Fruit fly (Drosophila melanogaster) whole organism, adult: ENCODE data around the gene Gyc88E.
A peak's percentile ranks its signal among the peaks of the same experiment; 100 is the strongest.

ENCODE experiments used
- CG11617 ChIP-seq: fragments of 200-800 bp; sonication (Bioruptor generic); optimal IDR thresholded peaks from 2 replicates; lab custom pipeline; 2017; ENCODE audit warnings: mild to moderate bottlenecking, missing biosample characterization, missing genetic modification reagents, missing genetic modification characterization
- CG12768 ChIP-seq: fragments of 200-800 bp; sonication (Bioruptor generic); optimal IDR thresholded peaks from 2 replicates; lab custom pipeline; 2017; ENCODE audit warnings: missing biosample characterization, missing genetic modification characterization, mild to moderate bottlenecking, moderate library complexity, missing genetic modification reagents
- CG14711 ChIP-seq: fragments of 200-800 bp; sonication (Bioruptor generic); optimal IDR thresholded peaks from 2 replicates; lab custom pipeline; 2018; ENCODE audit warnings: missing biosample characterization, mild to moderate bottlenecking, missing genetic modification characterization, moderate library complexity
- CG1620 ChIP-seq: fragments of 200-800 bp; sonication (Bioruptor generic); optimal IDR thresholded peaks from 2 replicates; lab custom pipeline; 2016; ENCODE audit warnings: missing biosample characterization, missing genetic modification characterization
- CG33017 ChIP-seq: fragments of 200-800 bp; sonication (Bioruptor generic); optimal IDR thresholded peaks from 2 replicates; lab custom pipeline; 2018; ENCODE audit warnings: missing biosample characterization, mild to moderate bottlenecking, missing genetic modification characterization, moderate library complexity
- CG5204 ChIP-seq: fragments of 200-800 bp; sonication (Bioruptor generic); optimal IDR thresholded peaks from 2 replicates; lab custom pipeline; 2016; ENCODE audit warnings: missing biosample characterization, missing genetic modification characterization
- CG7045 ChIP-seq: fragments of 200-800 bp; sonication (Bioruptor generic); optimal IDR thresholded peaks from 2 replicates; lab custom pipeline; 2017; ENCODE audit warnings: missing biosample characterization, mild to moderate bottlenecking, missing genetic modification characterization
- CG7101 ChIP-seq: fragments of 200-800 bp; sonication (Bioruptor generic); optimal IDR thresholded peaks from 2 replicates; lab custom pipeline; 2018; ENCODE audit warnings: missing biosample characterization, mild to moderate bottlenecking, missing genetic modification characterization, moderate library complexity
- Clk ChIP-seq: fragments of 200-800 bp; sonication (Bioruptor generic); optimal IDR thresholded peaks from 2 replicates; lab custom pipeline; 2017; ENCODE audit warnings: missing biosample characterization, missing genetic modification characterization
- Crg-1 ChIP-seq: fragments of 200-800 bp; sonication (Bioruptor generic); optimal IDR thresholded peaks from 2 replicates; lab custom pipeline; 2016; ENCODE audit warnings: missing biosample characterization, missing genetic modification characterization
- Hr96 ChIP-seq: fragments of 200-800 bp; sonication (Bioruptor generic); optimal IDR thresholded peaks from 2 replicates; lab custom pipeline; 2016; ENCODE audit warnings: missing biosample characterization, missing genetic modification characterization
- Mnt ChIP-seq: fragments of 200-800 bp; sonication (Bioruptor generic); optimal IDR thresholded peaks from 2 replicates; lab custom pipeline; 2016; ENCODE audit warnings: missing biosample characterization, mild to moderate bottlenecking, missing genetic modification characterization
- bab1 ChIP-seq: fragments of 200-800 bp; sonication (Bioruptor generic); optimal IDR thresholded peaks from 3 replicates; lab custom pipeline; 2019; ENCODE audit warnings: missing biosample characterization, mild to moderate bottlenecking, missing genetic modification characterization, moderate library complexity
- cic ChIP-seq: fragments of 200-800 bp; sonication (Bioruptor generic); optimal IDR thresholded peaks from 2 replicates; lab custom pipeline; 2017; ENCODE audit warnings: missing biosample characterization, mild to moderate bottlenecking, missing genetic modification characterization, moderate library complexity
- cnc ChIP-seq, 2 experiments: fragments of >200 bp; optimal IDR thresholded peaks; 2 replicates each; lab custom pipeline; 2017
- kay ChIP-seq: fragments of 200-800 bp; sonication (Bioruptor generic); peaks from one replicate; lab custom pipeline; 2016; ENCODE audit warnings: missing biosample characterization, missing genetic modification characterization, borderline replicate concordance
- ovo ChIP-seq: fragments of 200-800 bp; sonication (Bioruptor generic); optimal IDR thresholded peaks from 2 replicates; lab custom pipeline; 2016; ENCODE audit warnings: missing biosample characterization, missing genetic modification characterization
- pad ChIP-seq: fragments of 200-800 bp; sonication (Bioruptor generic); optimal IDR thresholded peaks from 3 replicates; lab custom pipeline; 2017; ENCODE audit warnings: missing biosample characterization, missing genetic modification characterization, mild to moderate bottlenecking, moderate library complexity, missing genetic modification reagents
- tj ChIP-seq: fragments of 200-800 bp; sonication (Bioruptor generic); optimal IDR thresholded peaks from 3 replicates; lab custom pipeline; 2017; ENCODE audit warnings: missing biosample characterization, mild to moderate bottlenecking, missing genetic modification characterization, moderate library complexity
- toe ChIP-seq: fragments of 200-800 bp; sonication (Bioruptor generic); optimal IDR thresholded peaks from 2 replicates; lab custom pipeline; 2016; ENCODE audit warnings: missing biosample characterization, missing genetic modification characterization

Gyc88E gene

DNA sequence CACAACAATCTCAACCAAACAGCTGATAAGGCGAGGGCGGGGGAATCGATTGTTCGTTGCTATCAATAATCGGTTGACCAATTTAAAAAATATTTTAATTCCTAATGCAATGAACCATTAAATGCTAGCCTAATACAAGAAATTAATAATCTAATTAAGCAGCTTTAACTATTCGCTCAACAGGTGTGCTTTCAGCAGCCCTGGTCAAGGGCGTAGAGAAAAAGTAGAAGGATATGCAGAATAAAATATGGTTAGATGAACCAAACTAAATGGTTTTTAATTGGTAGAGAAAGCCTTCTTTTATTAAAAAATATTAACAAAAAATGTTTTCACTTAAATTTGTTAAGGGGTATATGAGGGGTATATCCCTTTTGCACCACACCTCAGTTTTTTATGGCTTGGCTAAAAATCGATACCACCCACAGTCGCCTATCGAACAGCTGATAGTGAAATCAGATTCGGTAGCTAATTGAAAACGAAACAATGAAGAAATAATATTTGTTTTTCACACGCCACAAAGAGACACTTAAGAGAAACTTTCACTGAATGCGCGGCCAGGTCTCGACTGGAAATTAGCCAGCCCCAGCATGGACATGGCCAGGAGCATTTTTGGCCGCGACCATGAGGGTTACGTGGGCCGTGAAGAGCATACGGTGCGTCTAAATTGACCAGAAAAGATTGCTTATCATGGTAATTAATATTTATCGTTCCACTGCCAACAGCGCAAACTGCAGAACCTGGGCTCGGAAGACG is 68.8 kb downstream of the Gyc88E start, which contains the start of the genes SIDL and CG12241:
Gene SIDL (minus strand): TSS at position 51 of the 753 bp plus-strand sequence.
Gene CG12241 (plus strand): TSS at position 433 of the 753 bp plus-strand sequence.
- TF ChIP-seq Hr96 (GFP tag; lab: Kevin White, UChicago) (no peak), kay (GFP tag; lab: Kevin White, UChicago) (no peak), CG7101 (tag; lab: Kevin White, UChicago) (peak; percentile 89), Clk (GFP tag; lab: Kevin White, UChicago) (peak; percentile 87), tj (GFP tag; lab: Kevin White, UChicago) (peak; percentile 54), CG33017 (tag; lab: Kevin White, UChicago) (peak; percentile 89), ovo (no peak), CG5204 (GFP tag; lab: Kevin White, UChicago) (no peak), cic (GFP tag; lab: Kevin White, UChicago) (peak; percentile 48), CG14711 (tag; lab: Kevin White, UChicago) (peak; percentile 91), Mnt (peak; percentile 82), cnc (optimal IDR thresholded peaks at IDR 0.05; lab: Kevin White, UChicago) (no peak), CG11617 (GFP tag; lab: Kevin White, UChicago) (peak; percentile 87), CG7045 (GFP tag; lab: Kevin White, UChicago) (peak; percentile 93), bab1 (GFP tag; lab: Kevin White, UChicago) (peak; percentile 74), Crg-1 (GFP tag; lab: Kevin White, UChicago) (peak; percentile 53), CG12768 (GFP tag; lab: Kevin White, UChicago) (peak; percentile 96), CG1620 (GFP tag; lab: Kevin White, UChicago) (peak; percentile 83), toe (GFP tag; lab: Kevin White, UChicago) (peak; percentile 95), pad (GFP tag; lab: Kevin White, UChicago) (peak; percentile 83)

DNA sequence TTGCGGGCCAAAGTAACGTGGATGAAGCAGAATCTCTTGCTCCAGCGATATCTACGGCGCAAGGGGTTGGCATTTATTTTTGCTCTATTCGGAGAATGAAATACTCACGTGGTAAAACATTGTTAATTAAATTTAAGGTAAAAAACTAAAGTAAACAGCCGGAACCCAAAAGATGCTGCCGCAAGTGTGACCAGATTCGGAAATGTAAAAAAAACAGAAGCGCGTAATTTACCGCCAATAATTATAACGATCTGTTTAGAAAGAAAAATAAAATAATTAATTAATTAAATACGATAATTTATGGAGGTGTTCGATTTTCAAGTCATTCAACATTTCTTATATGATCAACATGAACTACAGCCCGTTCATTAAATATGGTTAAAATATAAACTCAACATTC is 72.8 kb downstream of the Gyc88E start, which contains the start of gene Polr2G:
Gene Polr2G (minus strand): TSS at position 208 of the 400 bp plus-strand sequence.
- TF ChIP-seq CG7101 (tag; lab: Kevin White, UChicago), result no peak
- peak; percentile 30 for TF ChIP-seq bab1 (GFP tag; lab: Kevin White, UChicago)

DNA sequence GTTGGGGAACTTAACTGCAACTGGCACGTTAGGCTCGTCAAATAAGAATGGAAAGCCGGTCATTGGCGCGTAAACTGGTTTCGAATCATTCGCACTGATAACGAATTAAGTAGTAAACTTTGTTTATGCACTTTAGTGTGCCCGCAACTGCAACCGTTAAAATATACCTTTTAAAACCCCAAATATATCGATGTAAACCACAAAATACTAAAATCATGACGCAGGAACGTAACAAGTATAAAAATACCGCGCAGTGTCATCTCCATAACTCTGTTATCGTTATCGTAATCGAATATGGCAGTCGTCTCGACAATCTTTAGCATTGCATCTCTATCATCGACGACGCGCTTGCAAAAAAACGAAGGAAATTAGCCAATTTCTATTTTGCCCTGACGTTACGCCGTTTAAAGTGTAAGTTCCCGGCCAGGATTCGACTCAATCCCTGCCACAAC is 75.1 kb downstream of the Gyc88E start, which contains the start of the genes CG31344 and Caf1-55:
Gene CG31344 (minus strand): TSS at position 51 of the 452 bp plus-strand sequence.
Gene Caf1-55 (plus strand): TSS at position 298 of the 452 bp plus-strand sequence.
- TF ChIP-seq Crg-1 (GFP tag; lab: Kevin White, UChicago), result no peak
- no peak for TF ChIP-seq CG33017 (tag; lab: Kevin White, UChicago)
- TF ChIP-seq cic (GFP tag; lab: Kevin White, UChicago), result peak; percentile 35
- TF ChIP-seq CG5204 (GFP tag; lab: Kevin White, UChicago), result no peak
- no peak for TF ChIP-seq CG12768 (GFP tag; lab: Kevin White, UChicago)
- peak; percentile 29 for TF ChIP-seq CG14711 (tag; lab: Kevin White, UChicago)
- TF ChIP-seq toe (GFP tag; lab: Kevin White, UChicago), result no peak
- TF ChIP-seq CG1620 (GFP tag; lab: Kevin White, UChicago), result no peak
- no peak for TF ChIP-seq CG7045 (GFP tag; lab: Kevin White, UChicago)
- TF ChIP-seq Clk (GFP tag; lab: Kevin White, UChicago), result no peak
- TF ChIP-seq cnc (optimal IDR thresholded peaks at IDR 0.05; lab: Kevin White, UChicago), result no peak
- TF ChIP-seq CG11617 (GFP tag; lab: Kevin White, UChicago), result peak; percentile 6
- TF ChIP-seq Hr96 (GFP tag; lab: Kevin White, UChicago), result no peak
- no peak for TF ChIP-seq kay (GFP tag; lab: Kevin White, UChicago)
- TF ChIP-seq ovo, result no peak
- peak; percentile 83 for TF ChIP-seq bab1 (GFP tag; lab: Kevin White, UChicago)
- TF ChIP-seq Mnt, result peak; percentile 75
- TF ChIP-seq pad (GFP tag; lab: Kevin White, UChicago), result no peak
- no peak for TF ChIP-seq tj (GFP tag; lab: Kevin White, UChicago)
- TF ChIP-seq CG7101 (tag; lab: Kevin White, UChicago), result no peak

DNA sequence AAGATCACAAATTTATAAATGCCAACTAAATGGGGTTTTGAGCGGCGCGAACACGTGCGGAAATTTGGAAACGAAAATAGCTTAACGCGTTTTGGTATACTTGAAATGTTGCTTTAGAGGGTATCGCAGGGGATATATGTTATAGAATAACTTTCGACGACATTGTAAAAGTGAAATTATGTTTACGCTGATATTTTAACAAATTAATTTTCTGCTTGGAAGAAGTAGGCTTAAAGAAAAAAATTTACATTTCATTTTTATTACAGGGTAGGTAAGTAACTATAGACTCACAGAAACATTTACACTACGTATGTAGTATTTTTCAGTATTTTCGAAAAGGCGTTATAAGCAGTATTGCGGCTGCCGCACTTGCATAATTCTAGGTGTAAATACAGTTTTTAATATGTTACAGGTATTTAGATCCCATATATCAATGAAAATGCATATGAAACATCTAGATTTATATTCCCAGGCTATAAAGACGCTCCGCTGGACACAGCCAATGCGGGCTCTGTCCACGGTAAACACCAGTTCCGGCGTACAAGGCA is 79.2 kb downstream of the Gyc88E start, which contains the start of the genes Art3 and mRpS10:
Gene Art3 (minus strand): TSS at position 80 of the 548 bp plus-strand sequence.
Gene mRpS10 (plus strand): TSS at position 337 of the 548 bp plus-strand sequence.
- TF ChIP-seq toe (GFP tag; lab: Kevin White, UChicago) (peak; percentile 100), Crg-1 (GFP tag; lab: Kevin White, UChicago) (peak; percentile 99), kay (GFP tag; lab: Kevin White, UChicago) (no peak), bab1 (GFP tag; lab: Kevin White, UChicago) (peak; percentile 100), CG33017 (tag; lab: Kevin White, UChicago) (peak; percentile 100), Mnt (peak; percentile 99), CG14711 (tag; lab: Kevin White, UChicago) (peak; percentile 99), CG7101 (tag; lab: Kevin White, UChicago) (peak; percentile 100), CG11617 (GFP tag; lab: Kevin White, UChicago) (peak; percentile 99), tj (GFP tag; lab: Kevin White, UChicago) (peak; percentile 94), CG1620 (GFP tag; lab: Kevin White, UChicago) (peak; percentile 99), pad (GFP tag; lab: Kevin White, UChicago) (peak; percentile 96), Hr96 (GFP tag; lab: Kevin White, UChicago) (no peak), ovo (peak; percentile 98), CG7045 (GFP tag; lab: Kevin White, UChicago) (peak; percentile 100), cic (GFP tag; lab: Kevin White, UChicago) (peak; percentile 89), Clk (GFP tag; lab: Kevin White, UChicago) (peak; percentile 99), CG12768 (GFP tag; lab: Kevin White, UChicago) (peak; percentile 100), CG5204 (GFP tag; lab: Kevin White, UChicago) (peak; percentile 100), cnc (optimal IDR thresholded peaks at IDR 0.05; lab: Kevin White, UChicago) (no peak)
